Fruit fly (Drosophila melanogaster): ENCODE data around the gene CG14947.
A peak's percentile ranks its signal among the peaks of the same experiment; 100 is the strongest.

Gene CG14947

DNA sequence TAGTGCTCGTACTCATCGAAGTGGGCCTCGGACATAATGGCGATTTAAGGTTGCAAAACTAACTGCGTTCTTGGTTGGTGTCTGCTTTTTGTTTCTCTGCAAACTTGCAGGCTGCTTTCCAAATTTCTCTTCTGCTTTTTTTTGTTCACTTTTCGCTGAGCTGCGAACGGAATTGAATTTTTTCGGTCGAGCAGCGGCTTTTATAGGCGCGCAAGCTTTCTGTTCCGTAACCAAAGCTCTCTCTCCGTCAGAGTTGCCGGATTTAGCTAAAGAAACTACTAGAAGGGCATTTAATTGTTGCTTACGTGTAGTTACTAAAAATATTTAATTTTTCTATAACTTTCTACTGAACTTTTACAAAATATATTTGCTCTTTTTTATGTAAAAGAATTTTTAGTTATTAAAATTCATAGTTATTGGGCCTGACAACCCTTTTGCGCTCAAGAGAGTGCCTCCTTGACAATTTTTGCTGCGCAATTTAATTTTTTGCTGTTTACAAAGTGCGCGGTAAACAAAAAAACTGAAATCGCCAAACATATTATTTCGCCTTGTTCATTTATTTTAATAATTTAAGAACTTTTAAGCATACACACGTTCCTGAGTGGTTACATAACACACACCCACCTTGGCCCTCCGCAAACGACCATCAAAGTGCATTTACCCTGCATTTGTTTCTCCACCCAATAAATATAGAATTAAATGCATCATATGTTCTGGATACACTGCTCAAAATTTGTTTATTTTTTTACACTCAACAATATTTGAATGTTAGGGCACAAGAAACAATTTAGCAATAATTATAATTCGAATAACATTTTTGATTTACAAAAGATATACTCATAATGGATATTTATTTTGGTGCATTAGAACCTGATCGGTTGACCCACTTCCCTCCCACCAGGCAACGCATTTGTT, 29.7 kb upstream of the CG14947 start, which contains the start of gene CG6770 (continued):
- peak; percentile 38 for TF ChIP-seq CG4318 (GFP tag; optimal IDR thresholded peaks at IDR 0.05)
- TF ChIP-seq achi (GFP tag; optimal IDR thresholded peaks at IDR 0.05): peak; percentile 88
- TF ChIP-seq topi (GFP tag; optimal IDR thresholded peaks at IDR 0.05): peak; percentile 87
- TF ChIP-seq spab (GFP tag; optimal IDR thresholded peaks at IDR 0.05): peak; percentile 78
- TF ChIP-seq CG16779 (tag; optimal IDR thresholded peaks at IDR 0.05): peak; percentile 85
- TF ChIP-seq CG8319 (GFP tag; optimal IDR thresholded peaks at IDR 0.05): peak; percentile 54
- TF ChIP-seq CG6792 (GFP tag; optimal IDR thresholded peaks at IDR 0.05): peak; percentile 93
- peak; percentile 97 for TF ChIP-seq Eip78C (GFP tag)
- peak; percentile 85 for TF ChIP-seq Eip75B (GFP tag; optimal IDR thresholded peaks at IDR 0.05)
- peak; percentile 75 for TF ChIP-seq Blimp-1 (GFP tag; optimal IDR thresholded peaks at IDR 0.05)

DNA sequence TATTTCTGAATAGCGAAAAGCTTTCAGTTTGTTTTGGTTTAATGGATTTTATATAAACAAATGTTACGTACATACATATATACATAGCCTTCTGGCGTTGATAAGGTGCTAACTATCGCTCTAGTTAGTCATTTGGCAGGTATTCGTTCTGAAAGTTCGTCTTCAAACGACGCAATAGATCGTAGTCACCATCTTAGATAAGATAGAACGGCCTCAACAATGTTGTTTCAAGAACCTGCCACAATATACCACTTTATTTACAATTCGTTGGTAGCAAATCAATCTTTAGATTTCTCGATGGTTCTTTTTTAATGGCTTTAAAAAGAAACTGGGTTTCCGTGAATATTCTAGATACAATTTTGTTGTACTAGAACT, 29.1 kb upstream of the CG14947 start:
- TF ChIP-seq Hr4 (GFP tag; optimal IDR thresholded peaks at IDR 0.05) (peak; percentile 30), fkh (GFP tag; optimal IDR thresholded peaks at IDR 0.05) (no peak)

- TF ChIP-seq CG10669 (GFP tag; optimal IDR thresholded peaks at IDR 0.05) (no peak), CG1621 (tag; optimal IDR thresholded peaks at IDR 0.05) (no peak), CG6276 (GFP tag; optimal IDR thresholded peaks at IDR 0.05) (no peak), fkh (GFP tag; optimal IDR thresholded peaks at IDR 0.05) (no peak), spab (GFP tag; optimal IDR thresholded peaks at IDR 0.05) (no peak), salr (GFP tag; optimal IDR thresholded peaks at IDR 0.05) (no peak), eg (GFP tag; IDR thresholded peaks at IDR 0.05) (no peak), Eip93F (GFP tag; optimal IDR thresholded peaks at IDR 0.05) (no peak), CG11294 (GFP tag; IDR thresholded peaks at IDR 0.05) (no peak), CG32006 (GFP tag; optimal IDR thresholded peaks at IDR 0.05) (no peak), CG16779 (tag; optimal IDR thresholded peaks at IDR 0.05) (no peak), CG15336 (GFP tag; IDR thresholded peaks at IDR 0.05) (no peak), CG8632 (GFP tag; optimal IDR thresholded peaks at IDR 0.05) (no peak), fd59A (GFP tag; optimal IDR thresholded peaks at IDR 0.05) (no peak)
Measured at dm6 chr2L:12048723-12049122, 27.2 kb upstream of the CG14947 start, which contains the start of gene Plzf. Gene Plzf (minus strand): TSS chr2L:12048918.

- TF ChIP-seq CG8119 (GFP tag; IDR thresholded peaks at IDR 0.05): no peak
- peak; percentile 32 for TF ChIP-seq fkh (GFP tag; optimal IDR thresholded peaks at IDR 0.05)
Measured at dm6 chr2L:12049133-12049532, 26.8 kb upstream of the CG14947 start, which contains the start of gene PLCXD. Gene PLCXD (plus strand): TSS chr2L:12049418.

- TF ChIP-seq CG6792 (GFP tag; optimal IDR thresholded peaks at IDR 0.05): no peak
- no peak for TF ChIP-seq ss (GFP tag; optimal IDR thresholded peaks at IDR 0.05)
- no peak for TF ChIP-seq CG32006 (GFP tag; optimal IDR thresholded peaks at IDR 0.05)
- no peak for TF ChIP-seq Sox15 (GFP tag; optimal IDR thresholded peaks at IDR 0.05)
- no peak for TF ChIP-seq OdsH (GFP tag; optimal IDR thresholded peaks at IDR 0.05)
- no peak for TF ChIP-seq svp (GFP tag)
- no peak for TF ChIP-seq Sox102F (GFP tag; optimal IDR thresholded peaks at IDR 0.05)
- TF ChIP-seq vri (GFP tag; optimal IDR thresholded peaks at IDR 0.05): no peak
- TF ChIP-seq CG1621 (tag; optimal IDR thresholded peaks at IDR 0.05): no peak
- no peak for TF ChIP-seq CG34406 (GFP tag; optimal IDR thresholded peaks at IDR 0.05)
- no peak for TF ChIP-seq Sox14 (GFP tag; optimal IDR thresholded peaks at IDR 0.05)
- TF ChIP-seq Smox (GFP tag; optimal IDR thresholded peaks at IDR 0.05): no peak
- TF ChIP-seq CG3032 (tag; optimal IDR thresholded peaks at IDR 0.05): no peak
- no peak for TF ChIP-seq Gug (GFP tag; IDR thresholded peaks at IDR 0.05)
- no peak for TF ChIP-seq net (GFP tag; optimal IDR thresholded peaks at IDR 0.05)
- TF ChIP-seq salr (GFP tag; optimal IDR thresholded peaks at IDR 0.05): no peak
- TF ChIP-seq Met (GFP tag; optimal IDR thresholded peaks at IDR 0.05): no peak
- no peak for TF ChIP-seq spab (GFP tag; optimal IDR thresholded peaks at IDR 0.05)
- no peak for TF ChIP-seq fd85E (GFP tag; optimal IDR thresholded peaks at IDR 0.05)
- no peak for TF ChIP-seq Ets21C (GFP tag; optimal IDR thresholded peaks at IDR 0.05)
Measured at dm6 chr2L:12053365-12053764, 22.5 kb upstream of the CG14947 start.

Measured in whole organism, prepupa.